Fruit fly (Drosophila melanogaster): ENCODE data around the gene CG1910.
A peak's percentile ranks its signal among the peaks of the same experiment; 100 is the strongest.

CG1910 gene

DNA sequence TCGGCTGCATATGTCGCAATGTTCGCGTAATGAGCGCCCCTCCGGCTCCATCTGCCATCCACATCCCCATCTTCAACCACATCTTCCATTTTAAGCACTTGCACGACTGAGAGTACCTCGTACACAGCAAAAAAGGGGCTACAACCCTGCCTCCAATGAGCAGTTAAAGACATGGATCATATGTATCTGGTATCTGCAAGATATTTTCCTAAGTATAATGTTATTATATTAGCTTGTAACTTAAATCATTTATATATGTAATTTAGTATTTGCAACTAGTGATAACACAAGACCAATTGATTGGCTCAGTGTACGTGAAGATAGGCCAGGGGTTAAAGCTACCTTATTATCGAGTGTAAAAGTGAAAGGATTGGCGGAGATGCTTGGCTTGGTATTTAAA, 15.2 kb downstream of the CG1910 start:
- TF ChIP-seq acj6 (GFP tag; optimal IDR thresholded peaks at IDR 0.05) (peak; percentile 68), net (GFP tag; optimal IDR thresholded peaks at IDR 0.05) (peak; percentile 67), Eip75B (GFP tag; optimal IDR thresholded peaks at IDR 0.05) (peak; percentile 59), CG3919 (GFP tag; optimal IDR thresholded peaks at IDR 0.05) (peak; percentile 79), Sox15 (GFP tag; optimal IDR thresholded peaks at IDR 0.05) (peak; percentile 57), CG4318 (GFP tag; optimal IDR thresholded peaks at IDR 0.05) (peak; percentile 45), Hr39 (GFP tag; optimal IDR thresholded peaks at IDR 0.05) (no peak), fd85E (GFP tag; optimal IDR thresholded peaks at IDR 0.05) (no peak), dsx (GFP tag; optimal IDR thresholded peaks at IDR 0.05; ENCODE audit: poor library complexity, severe bottlenecking) (no peak), spab (GFP tag; optimal IDR thresholded peaks at IDR 0.05) (peak; percentile 58), CG11902 (GFP tag; optimal IDR thresholded peaks at IDR 0.05) (peak; percentile 45), Met (GFP tag; optimal IDR thresholded peaks at IDR 0.05) (no peak), CG1621 (tag; optimal IDR thresholded peaks at IDR 0.05) (peak; percentile 62), topi (GFP tag; optimal IDR thresholded peaks at IDR 0.05) (peak; percentile 28), lz (GFP tag; optimal IDR thresholded peaks at IDR 0.05) (no peak), Smox (GFP tag; optimal IDR thresholded peaks at IDR 0.05) (peak; percentile 17), Eip93F (GFP tag; optimal IDR thresholded peaks at IDR 0.05) (no peak), CG6792 (GFP tag; optimal IDR thresholded peaks at IDR 0.05) (peak; percentile 72), CG8119 (GFP tag; IDR thresholded peaks at IDR 0.05) (peak; percentile 67; the same call in 2 of the 3 replicates), Gug (GFP tag; IDR thresholded peaks at IDR 0.05) (peak; percentile 62), fd59A (GFP tag; optimal IDR thresholded peaks at IDR 0.05) (peak; percentile 46), CG11762 (GFP tag; optimal IDR thresholded peaks at IDR 0.05; ENCODE audit: insufficient read depth) (peak; percentile 68), CG6808 (GFP tag; optimal IDR thresholded peaks at IDR 0.05) (peak; percentile 57), Eip78C (GFP tag) (peak; percentile 95), CG32006 (GFP tag; optimal IDR thresholded peaks at IDR 0.05) (peak; percentile 81), Lpt (GFP tag; optimal IDR thresholded peaks at IDR 0.05) (peak; percentile 69), Ets21C (GFP tag; optimal IDR thresholded peaks at IDR 0.05) (no peak), esn (GFP tag; optimal IDR thresholded peaks at IDR 0.05) (no peak), CG6276 (GFP tag; optimal IDR thresholded peaks at IDR 0.05) (peak; percentile 43), dac (GFP tag; optimal IDR thresholded peaks at IDR 0.05) (peak; percentile 35), CG10669 (GFP tag; optimal IDR thresholded peaks at IDR 0.05) (peak; percentile 73), Blimp-1 (GFP tag; optimal IDR thresholded peaks at IDR 0.05) (no peak), CG16779 (tag; optimal IDR thresholded peaks at IDR 0.05) (peak; percentile 31), svp (GFP tag) (peak; percentile 69), ss (GFP tag; optimal IDR thresholded peaks at IDR 0.05) (peak in 1 of 2 experiments; percentile 75), CG8632 (GFP tag; optimal IDR thresholded peaks at IDR 0.05) (peak; percentile 71), achi (GFP tag; optimal IDR thresholded peaks at IDR 0.05) (peak; percentile 78), Sox102F (GFP tag; optimal IDR thresholded peaks at IDR 0.05) (peak; percentile 24), CG34406 (GFP tag; optimal IDR thresholded peaks at IDR 0.05) (peak; percentile 60), CG8319 (GFP tag; optimal IDR thresholded peaks at IDR 0.05) (peak; percentile 31), Hr4 (GFP tag; optimal IDR thresholded peaks at IDR 0.05) (peak; percentile 84), eg (GFP tag; IDR thresholded peaks at IDR 0.05) (peak; percentile 74), CG6163 (GFP tag; IDR thresholded peaks at IDR 0.05) (peak; percentile 80; the same call in 2 of the 3 replicates), pdm3 (GFP tag; optimal IDR thresholded peaks at IDR 0.05) (peak; percentile 68), CG7368 (GFP tag; optimal IDR thresholded peaks at IDR 0.05) (peak; percentile 54), Sox14 (GFP tag; optimal IDR thresholded peaks at IDR 0.05) (peak; percentile 34), CG3032 (tag; optimal IDR thresholded peaks at IDR 0.05) (peak; percentile 69), vri (GFP tag; optimal IDR thresholded peaks at IDR 0.05) (no peak), CG15336 (GFP tag; IDR thresholded peaks at IDR 0.05) (peak; percentile 69), fkh (GFP tag; optimal IDR thresholded peaks at IDR 0.05) (no peak), salr (GFP tag; optimal IDR thresholded peaks at IDR 0.05) (peak in 1 of 2 experiments; percentile 15), CG9139 (GFP tag; optimal IDR thresholded peaks at IDR 0.05) (peak; percentile 27)

Data from whole organism, prepupa.